Worm (Caenorhabditis elegans): ENCODE results near the gene nhr-65.

DNA sequence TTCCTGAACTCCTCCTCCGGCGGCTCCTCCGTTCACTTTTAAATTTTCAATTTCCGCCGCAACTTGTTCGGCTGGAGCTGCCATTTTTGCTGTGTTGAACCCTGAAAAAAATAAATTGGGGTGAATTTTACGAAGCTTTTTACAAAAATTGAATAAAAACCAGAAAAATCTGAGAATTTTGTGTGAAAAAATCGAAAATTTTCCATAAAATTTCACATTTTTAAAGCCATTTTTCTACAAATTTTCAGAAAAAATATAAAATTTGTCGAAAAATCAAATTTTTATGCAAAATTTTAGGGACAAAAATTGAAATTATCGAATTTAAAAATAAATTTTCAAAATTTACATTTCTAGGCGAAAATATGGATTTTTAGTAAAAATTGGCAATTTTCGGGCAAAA lies 20.0 kb downstream of the nhr-65 start, which contains the start of gene wars-1:
- TF ChIP-seq him-1 (tag; optimal IDR thresholded peaks at IDR 0.05) (no peak), W03F9.2 (tag; optimal IDR thresholded peaks at IDR 0.05) (no peak)
